Worm (Caenorhabditis elegans) whole organism, dauer: Measurements from ENCODE around the gene F54H12.2.

Source experiments
- unc-62 ChIP-seq: sonication (generic microtip); optimal IDR thresholded peaks from 2 replicates; lab custom pipeline; 2017; ENCODE audit warnings: missing biosample characterization, missing genetic modification reagents, missing genetic modification characterization

F54H12.2 gene

ce11 chrIII:7981233-7981632 is 16.9 kb downstream of the F54H12.2 start:
- TF ChIP-seq unc-62, result no peak

- no peak for TF ChIP-seq unc-62
These were observed 17.6 kb downstream of the F54H12.2 start for ce11 chrIII:7981938-7982337.

ce11 chrIII:7986585-7987171 is 22.3 kb downstream of the F54H12.2 start, which contains the start of gene hrpk-2:
Gene hrpk-2 (plus strand): TSS chrIII:7987121.
- no peak for TF ChIP-seq unc-62

ce11 chrIII:7996353-7996752 is 32.0 kb downstream of the F54H12.2 start, which contains the start of gene npr-17:
Gene npr-17 (minus strand): TSS chrIII:7996453.
- TF ChIP-seq unc-62, result no peak

ce11 chrIII:7997447-7998046 is 33.2 kb downstream of the F54H12.2 start:
- no peak for TF ChIP-seq unc-62

DNA sequence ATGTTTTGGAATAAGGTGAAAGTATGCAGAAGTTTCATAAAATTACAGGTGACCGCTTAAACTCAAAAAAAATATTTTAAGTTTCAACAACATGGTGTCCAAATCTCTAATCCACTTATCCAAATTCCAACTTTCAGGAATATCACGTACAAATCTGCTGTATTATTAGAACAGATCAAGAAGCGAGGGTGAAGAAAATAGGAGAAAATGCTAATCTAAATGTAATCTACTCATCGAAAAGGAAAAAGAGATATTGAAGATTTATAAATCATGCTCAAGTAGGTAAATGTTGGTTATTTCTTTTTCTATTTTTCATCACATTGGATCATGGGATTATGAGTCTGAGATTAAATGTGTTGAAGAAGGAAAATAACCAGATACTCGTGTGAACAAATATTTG is 37.2 kb downstream of the F54H12.2 start:
- TF ChIP-seq unc-62, result no peak

DNA sequence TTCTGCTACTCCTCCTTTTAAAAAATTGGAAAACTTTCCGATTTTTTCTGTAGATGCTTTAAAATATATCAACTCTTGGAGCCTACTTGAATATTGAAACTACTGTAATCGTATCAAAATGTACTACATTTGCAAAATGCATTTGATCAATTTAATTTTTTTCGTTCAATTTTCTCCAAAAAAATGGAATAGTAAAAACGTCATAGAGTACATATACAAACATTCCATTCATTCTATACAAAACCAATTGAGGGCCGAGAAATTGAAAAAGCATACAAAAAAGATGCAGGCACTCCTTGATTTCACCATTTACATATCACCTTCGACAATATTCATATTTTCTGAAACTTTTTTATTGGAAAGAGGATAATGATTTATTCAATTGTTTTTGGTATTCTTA is 39.7 kb downstream of the F54H12.2 start, which contains the start of gene C06G4.6:
Gene C06G4.6, plus strand, starts transcription at position 301 of the 400 bp plus-strand sequence.
- TF ChIP-seq unc-62, result no peak

DNA sequence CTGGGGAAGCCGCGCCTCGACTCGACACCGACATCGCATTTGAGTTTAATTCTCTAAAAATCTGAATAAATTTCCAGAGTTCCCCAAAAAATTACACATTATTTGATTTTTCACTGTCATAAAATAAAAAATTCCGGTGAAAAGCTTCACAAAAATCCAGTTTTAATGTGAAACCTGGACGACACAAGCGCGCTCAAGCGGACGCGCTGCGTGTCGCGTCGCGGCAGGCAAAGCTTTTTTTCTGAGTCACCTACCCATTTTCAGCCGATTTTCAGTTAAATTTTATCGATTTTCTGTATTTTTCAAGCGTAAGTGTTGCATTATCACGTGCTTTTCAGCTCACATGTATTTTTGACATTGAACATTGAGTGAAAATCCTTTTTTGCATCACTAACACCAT is 45.4 kb downstream of the F54H12.2 start, which contains the start of gene cit-1.1:
Gene cit-1.1, minus strand, starts transcription at position 53 of the 400 bp plus-strand sequence.
- no peak for TF ChIP-seq unc-62

DNA sequence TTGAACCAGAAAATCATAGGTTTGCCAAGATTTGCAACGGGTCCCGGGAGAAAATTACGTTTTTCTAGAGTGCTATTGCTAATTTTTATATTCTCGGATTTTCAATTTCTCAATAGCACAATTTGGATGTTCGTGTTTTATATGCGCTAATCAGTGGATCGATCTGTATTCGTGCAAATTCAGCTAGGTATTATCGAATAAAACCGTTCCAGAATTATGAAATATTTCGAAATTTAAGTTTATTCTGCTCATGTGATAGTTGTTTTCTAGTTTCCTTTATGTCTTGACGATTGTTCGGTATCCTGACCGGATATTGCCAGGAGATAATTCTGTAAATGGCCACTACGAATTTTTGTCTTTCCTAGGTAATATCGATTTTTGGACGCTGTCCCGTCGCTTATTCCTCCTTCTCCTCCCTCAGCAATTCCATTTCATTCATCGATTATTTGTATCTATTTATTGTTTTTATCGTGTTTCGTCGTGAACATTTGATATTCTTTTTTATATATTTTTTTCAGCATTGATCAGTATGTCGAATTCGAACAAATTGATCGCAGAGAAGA is 46.0 kb downstream of the F54H12.2 start, which contains the start of gene cit-1.2:
Gene cit-1.2, plus strand, starts transcription at position 513 of the 563 bp plus-strand sequence.
- no peak for TF ChIP-seq unc-62

DNA sequence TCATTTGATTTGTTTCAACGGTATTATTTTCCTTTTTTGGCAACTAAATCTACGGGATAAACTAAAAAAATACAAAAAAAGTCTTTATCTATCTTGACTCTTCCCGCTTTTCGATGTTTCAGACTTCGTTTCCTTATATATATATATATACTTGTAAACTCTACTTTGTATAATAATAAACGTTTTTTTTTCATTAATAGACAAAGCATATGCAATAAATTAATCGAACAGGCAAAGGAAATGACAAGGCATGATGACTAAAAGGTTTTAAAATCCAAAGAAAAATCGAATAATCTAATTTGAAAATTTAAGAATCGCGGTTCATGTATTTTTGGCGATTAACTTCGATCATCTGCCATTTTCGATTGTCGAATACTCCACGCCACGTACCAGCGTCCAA is 49.2 kb downstream of the F54H12.2 start:
- TF ChIP-seq unc-62, result no peak
